Fruit fly (Drosophila melanogaster) whole organism, embryonic: ENCODE measurements around the gene Dh44.
A peak's percentile ranks its signal among the peaks of the same experiment; 100 is the strongest.

Source experiments
- CG10274 ChIP-seq: fragments of 200-800 bp; sonication (Bioruptor generic); optimal IDR thresholded peaks from 3 replicates; lab custom pipeline; 2017; ENCODE audit warnings: missing biosample characterization, mild to moderate bottlenecking, missing genetic modification characterization
- CG11093 ChIP-seq: fragments of 200-800 bp; sonication (Bioruptor generic); IDR thresholded peaks from 3 replicates; pipeline ENCODE4 v1.3.6; 2022; ENCODE audit warnings: missing biosample characterization, missing genetic modification characterization
- CG13894 ChIP-seq: fragments of 200-800 bp; sonication (Bioruptor generic); optimal IDR thresholded peaks from 3 replicates; lab custom pipeline; 2018; ENCODE audit warnings: missing biosample characterization, mild to moderate bottlenecking, missing genetic modification characterization, moderate library complexity
- CG15011 ChIP-seq: fragments of 200-800 bp; sonication (Bioruptor generic); optimal IDR thresholded peaks from 3 replicates; lab custom pipeline; 2018; ENCODE audit warnings: missing biosample characterization, mild to moderate bottlenecking, missing genetic modification characterization
- CG15479 ChIP-seq: fragments of 200-800 bp; sonication (Bioruptor generic); optimal IDR thresholded peaks from 3 replicates; lab custom pipeline; 2019; ENCODE audit warnings: missing biosample characterization, mild to moderate bottlenecking, missing genetic modification characterization, moderate library complexity
- CG17359 ChIP-seq: fragments of 200-800 bp; sonication (Bioruptor generic); optimal IDR thresholded peaks from 3 replicates; lab custom pipeline; 2018; ENCODE audit warnings: missing biosample characterization, mild to moderate bottlenecking, missing genetic modification characterization, moderate library complexity
- CG2199 ChIP-seq: fragments of 200-800 bp; sonication (Bioruptor generic); IDR thresholded peaks from 3 replicates; pipeline ENCODE4 v1.3.6; 2022; ENCODE audit warnings: missing biosample characterization, missing genetic modification characterization
- CG33557 ChIP-seq: fragments of 200-800 bp; sonication (Bioruptor generic); optimal IDR thresholded peaks from 2 replicates; lab custom pipeline; 2019; ENCODE audit warnings: missing biosample characterization, mild to moderate bottlenecking, missing genetic modification characterization, moderate library complexity
- CG4282 ChIP-seq: fragments of 200-800 bp; sonication (Bioruptor generic); optimal IDR thresholded peaks from 2 replicates; lab custom pipeline; 2016; ENCODE audit warnings: missing biosample characterization, missing genetic modification characterization
- CrebB ChIP-seq: fragments of 200-800 bp; sonication (Bioruptor generic); optimal IDR thresholded peaks from 3 replicates; lab custom pipeline; 2018; ENCODE audit warnings: missing biosample characterization, mild to moderate bottlenecking, missing genetic modification characterization
- Deaf1 ChIP-seq: fragments of 200-800 bp; optimal IDR thresholded peaks from 3 replicates; lab custom pipeline; 2019; ENCODE audit warnings: missing biosample characterization, mild to moderate bottlenecking, missing genetic modification characterization, moderate library complexity
- Drgx ChIP-seq: fragments of 200-800 bp; sonication (Bioruptor generic); IDR thresholded peaks from 2 replicates; pipeline ENCODE4 v1.3.6; 2022; ENCODE audit warnings: missing biosample characterization, missing genetic modification characterization
- Hr51 ChIP-seq, 2 experiments: fragments of 200-800 bp; sonication (Bioruptor generic); optimal IDR thresholded peaks; 2 replicates in 1 of 2; 3 replicates in 1 of 2; lab custom pipeline; 2016 to 2018; ENCODE audit warnings: missing biosample characterization in 2 of 2, missing genetic modification characterization in 2 of 2, mild to moderate bottlenecking in 1 of 2, moderate library complexity in 1 of 2
- Lpt ChIP-seq: fragments of >200 bp; optimal IDR thresholded peaks from 2 replicates; lab custom pipeline; 2018; ENCODE audit warnings: missing biosample characterization, missing genetic modification characterization
- Med ChIP-seq: fragments of 200-800 bp; sonication (Bioruptor generic); peaks from one replicate; lab custom pipeline; 2016; ENCODE audit warnings: missing biosample characterization, missing genetic modification characterization, mild to moderate bottlenecking, inconsistent platforms, moderate library complexity
- Mes4 ChIP-seq: fragments of 200-800 bp; sonication (Bioruptor generic); optimal IDR thresholded peaks from 2 replicates; lab custom pipeline; 2016; ENCODE audit warnings: missing biosample characterization, missing genetic modification characterization
- Nf-YA ChIP-seq: fragments of 200-800 bp; sonication (Bioruptor generic); IDR thresholded peaks from 2 replicates; pipeline ENCODE4 v1.3.6; 2022; ENCODE audit warnings: missing biosample characterization, missing genetic modification characterization
- Vsx1 ChIP-seq: fragments of 200-800 bp; sonication (Bioruptor generic); optimal IDR thresholded peaks from 2 replicates; lab custom pipeline; 2017; ENCODE audit warnings: missing biosample characterization, mild to moderate bottlenecking, missing genetic modification characterization, missing genetic modification reagents
- al ChIP-seq: fragments of 200-800 bp; sonication (Bioruptor generic); IDR thresholded peaks from 2 replicates; pipeline ENCODE4 v1.3.6; 2022; ENCODE audit warnings: missing biosample characterization, missing genetic modification characterization
- chinmo ChIP-seq: fragments of 200-800 bp; sonication (Bioruptor generic); IDR thresholded peaks from 4 replicates; pipeline ENCODE4 v1.3.6; 2022; ENCODE audit warnings: missing biosample characterization, missing genetic modification characterization; ENCODE audit not compliant: partially characterized antibody
- chn ChIP-seq: fragments of 200-800 bp; sonication (Bioruptor generic); optimal IDR thresholded peaks from 2 replicates; lab custom pipeline; 2016; ENCODE audit warnings: missing biosample characterization, missing genetic modification characterization
- ci ChIP-seq: fragments of 200-800 bp; sonication (Bioruptor generic); IDR thresholded peaks from 3 replicates; pipeline ENCODE4 v1.3.6; 2022; ENCODE audit warnings: missing biosample characterization, missing genetic modification characterization
- crol ChIP-seq: fragments of 200-800 bp; sonication (Bioruptor generic); IDR thresholded peaks from 2 replicates; pipeline ENCODE4 v1.3.6; 2022; ENCODE audit warnings: missing biosample characterization, missing genetic modification characterization
- cwo ChIP-seq: fragments of 200-800 bp; sonication (Bioruptor generic); optimal IDR thresholded peaks from 3 replicates; lab custom pipeline; 2017; ENCODE audit warnings: missing biosample characterization, missing genetic modification characterization, mild to moderate bottlenecking, moderate library complexity, missing genetic modification reagents
- dan ChIP-seq: fragments of 200-800 bp; sonication (Bioruptor generic); IDR thresholded peaks from 2 replicates; pipeline ENCODE4 v1.3.6; 2022; ENCODE audit warnings: missing biosample characterization, missing genetic modification characterization
- dmrt11E ChIP-seq: fragments of 200-800 bp; sonication (Bioruptor generic); optimal IDR thresholded peaks from 3 replicates; lab custom pipeline; 2018; ENCODE audit warnings: missing biosample characterization, mild to moderate bottlenecking, missing genetic modification characterization, moderate library complexity
- eve ChIP-seq, 2 experiments: fragments of >200 bp; optimal IDR thresholded peaks; 2 replicates each; lab custom pipeline; 2017; ENCODE audit warnings: missing biosample characterization in 2 of 2, missing genetic modification characterization in 2 of 2
- ewg ChIP-seq: fragments of 200-800 bp; sonication (Bioruptor generic); optimal IDR thresholded peaks from 3 replicates; lab custom pipeline; 2017; ENCODE audit warnings: mild to moderate bottlenecking, missing biosample characterization, missing genetic modification reagents, missing genetic modification characterization
- exex ChIP-seq: fragments of 200-800 bp; sonication (Bioruptor generic); optimal IDR thresholded peaks from 4 replicates; lab custom pipeline; 2018; ENCODE audit warnings: missing biosample characterization, mild to moderate bottlenecking, missing genetic modification characterization, moderate library complexity
- grn ChIP-seq: fragments of 200-800 bp; sonication (Bioruptor generic); optimal IDR thresholded peaks from 3 replicates; lab custom pipeline; 2017; ENCODE audit warnings: missing biosample characterization, missing genetic modification characterization
- nom ChIP-seq: fragments of 200-800 bp; sonication (Bioruptor generic); optimal IDR thresholded peaks from 2 replicates; lab custom pipeline; 2017; ENCODE audit warnings: missing biosample characterization, missing genetic modification characterization, mild to moderate bottlenecking, moderate library complexity, missing genetic modification reagents
- oc ChIP-seq: fragments of 200-800 bp; sonication (Bioruptor generic); optimal IDR thresholded peaks from 2 replicates; lab custom pipeline; 2018; ENCODE audit warnings: missing biosample characterization, mild to moderate bottlenecking, missing genetic modification characterization, moderate library complexity
- phol ChIP-seq: fragments of 200-800 bp; sonication (Bioruptor generic); optimal IDR thresholded peaks from 3 replicates; lab custom pipeline; 2018; ENCODE audit warnings: missing biosample characterization, mild to moderate bottlenecking, missing genetic modification characterization, moderate library complexity
- sens ChIP-seq: fragments of 200-800 bp; sonication (Bioruptor generic); peaks from one replicate; lab custom pipeline; 2016; ENCODE audit warnings: missing biosample characterization, missing genetic modification characterization
- sqz ChIP-seq: fragments of 200-800 bp; sonication (Bioruptor generic); optimal IDR thresholded peaks from 3 replicates; lab custom pipeline; 2018; ENCODE audit warnings: missing biosample characterization, mild to moderate bottlenecking, missing genetic modification characterization
- sug ChIP-seq: fragments of 200-800 bp; optimal IDR thresholded peaks from 2 replicates; lab custom pipeline; 2019; ENCODE audit warnings: missing biosample characterization, mild to moderate bottlenecking, missing genetic modification characterization, moderate library complexity
- tin ChIP-seq: fragments of 200-800 bp; sonication (Bioruptor generic); optimal IDR thresholded peaks from 3 replicates; lab custom pipeline; 2016; ENCODE audit warnings: missing biosample characterization, missing genetic modification characterization
- tll ChIP-seq, 2 experiments: fragments of 200-800 bp in 1 of 2; fragments of >200 bp in 1 of 2; sonication (Bioruptor generic) in 1 of 2; optimal IDR thresholded peaks; 2 replicates each; lab custom pipeline; 2017 to 2019; ENCODE audit warnings: missing biosample characterization in 2 of 2, missing genetic modification characterization in 2 of 2, mild to moderate bottlenecking in 1 of 2, moderate library complexity in 1 of 2
- vnd ChIP-seq: fragments of 200-800 bp; sonication (Bioruptor generic); IDR thresholded peaks from 3 replicates; pipeline ENCODE4 v1.3.6; 2022; ENCODE audit warnings: missing biosample characterization, missing genetic modification characterization; ENCODE audit not compliant: partially characterized antibody
- vvl ChIP-seq: fragments of 200-800 bp; sonication (Bioruptor generic); IDR thresholded peaks from 2 replicates; pipeline ENCODE4 v1.3.6; 2022; ENCODE audit warnings: missing biosample characterization, missing genetic modification characterization
- z ChIP-seq: fragments of 200-800 bp; sonication (Bioruptor generic); IDR thresholded peaks from 3 replicates; pipeline ENCODE4 v1.3.6; 2022; ENCODE audit warnings: missing biosample characterization, missing genetic modification characterization
- zfh2 ChIP-seq: fragments of 200-800 bp; sonication (Bioruptor generic); optimal IDR thresholded peaks from 2 replicates; lab custom pipeline; 2016; ENCODE audit warnings: missing biosample characterization, missing genetic modification characterization

Dh44 gene

dm6 chr3R:9593408-9594250, 44.4 kb upstream of the Dh44 start (continued):
- TF ChIP-seq Hr51 (GFP tag; optimal IDR thresholded peaks at IDR 0.05; lab: Kevin White, UChicago) (no peak), CG2199 (GFP tag; lab: Robert Waterston, UW) (0 out of 3 replicates have a peak, but pooled peaks have one; percentile 8), zfh2 (no peak), ewg (GFP tag; lab: Kevin White, UChicago) (no peak), CG11093 (GFP tag; lab: Robert Waterston, UW) (no peak), phol (no peak), tin (GFP tag; lab: Kevin White, UChicago) (no peak), chinmo (peak; percentile 99), nom (GFP tag; lab: Kevin White, UChicago) (peak; percentile 28), CG33557 (GFP tag; lab: Kevin White, UChicago) (no peak), CG17359 (no peak), eve (GFP tag; optimal IDR thresholded peaks at IDR 0.05; lab: Kevin White, UChicago) (no peak), dmrt11E (no peak), CG4282 (GFP tag; lab: Kevin White, UChicago) (no peak)

DNA sequence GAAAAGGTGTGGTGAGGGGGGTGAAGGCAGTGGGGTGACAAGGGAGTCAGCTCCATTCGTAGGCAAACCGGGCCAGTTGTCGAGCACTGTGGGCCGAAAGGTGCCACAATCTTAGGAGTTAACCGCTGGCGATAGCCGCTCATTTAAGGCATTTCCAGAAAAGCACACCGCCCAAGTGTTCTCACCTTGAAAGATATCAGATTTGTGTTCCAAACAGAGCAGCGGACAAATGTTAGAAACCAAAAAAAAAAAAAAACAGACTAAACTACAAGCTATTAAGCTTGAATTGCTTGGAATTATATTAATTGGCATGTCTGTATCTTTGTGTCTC, 43.8 kb upstream of the Dh44 start:
- TF ChIP-seq Mes4 (GFP tag; lab: Kevin White, UChicago) (no peak), grn (GFP tag; lab: Kevin White, UChicago) (no peak), ci (GFP tag; lab: Robert Waterston, UW) (peak; percentile 6; the same call in 1 of the 3 replicates), crol (GFP tag; lab: Robert Waterston, UW) (peak; percentile 50), vnd (GFP tag; lab: Robert Waterston, UW) (0 out of 3 replicates have a peak, but pooled peaks have one; percentile 25), CG2199 (GFP tag; lab: Robert Waterston, UW) (0 out of 3 replicates have a peak, but pooled peaks have one; percentile 3)

dm6 chr3R:9594839-9595238, 43.1 kb upstream of the Dh44 start:
- TF ChIP-seq al (no peak), chn (GFP tag; lab: Kevin White, UChicago) (no peak), Nf-YA (GFP tag; lab: Robert Waterston, UW) (0 out of 2 replicates have a peak, but pooled peaks have one; percentile 24), Deaf1 (tag; lab: Kevin White, UChicago) (peak; percentile 17), Drgx (GFP tag; lab: Robert Waterston, UW) (peak; percentile 30; the same call in 1 of the 2 replicates), sqz (GFP tag; lab: Kevin White, UChicago) (peak; percentile 50), chinmo (0 out of 4 replicates have a peak, but pooled peaks have one; percentile 61), CG15011 (no peak), CG13894 (tag; lab: Kevin White, UChicago) (peak; percentile 58), dan (GFP tag; lab: Robert Waterston, UW) (no peak), vvl (GFP tag; lab: Robert Waterston, UW) (0 out of 2 replicates have a peak, but pooled peaks have one; percentile 8), crol (GFP tag; lab: Robert Waterston, UW) (peak; percentile 56)

DNA sequence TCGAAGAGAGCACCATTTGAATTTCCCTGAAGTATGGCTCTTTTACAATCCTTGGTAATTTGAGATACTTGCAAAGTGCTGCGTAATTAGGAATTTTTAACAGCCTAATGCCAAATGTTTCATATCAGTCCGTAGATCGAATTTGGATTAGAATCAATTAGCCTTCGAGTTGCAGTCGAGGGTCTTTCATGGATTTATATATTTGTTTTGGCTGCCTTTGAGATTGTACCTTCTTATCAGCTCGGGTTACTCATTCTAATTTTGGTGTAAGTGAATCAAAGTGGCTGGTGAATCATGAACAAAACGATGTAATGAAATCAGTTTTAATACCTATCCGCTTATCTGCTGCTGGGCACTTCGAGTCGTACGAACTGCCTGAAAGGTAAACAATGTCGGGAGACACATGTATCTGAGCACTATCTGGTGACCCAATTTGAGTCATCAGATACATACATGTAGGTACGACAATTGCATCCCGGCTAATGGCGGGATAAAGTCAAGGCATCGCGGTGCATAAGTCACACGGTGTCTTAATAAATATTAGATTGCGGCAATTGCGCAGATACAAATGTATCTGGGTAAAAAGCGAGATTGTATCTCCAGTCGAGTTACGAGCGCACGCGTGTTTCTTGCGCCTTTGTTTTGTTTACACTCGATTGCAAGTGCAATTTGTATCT, 42.2 kb upstream of the Dh44 start:
- TF ChIP-seq eve (GFP tag; optimal IDR thresholded peaks at IDR 0.05; lab: Kevin White, UChicago) = peak in 1 of 2 experiments; percentile 69
- TF ChIP-seq chinmo = 0 out of 4 replicates have a peak, but pooled peaks have one; percentile 36
- TF ChIP-seq CrebB = no peak
- TF ChIP-seq oc (tag; lab: Kevin White, UChicago) = no peak
- peak; percentile 38 for TF ChIP-seq Med (GFP tag; lab: Kevin White, UChicago)
- TF ChIP-seq sug (tag; lab: Kevin White, UChicago) = peak; percentile 16
- peak; percentile 65 for TF ChIP-seq exex
- peak; percentile 89 for TF ChIP-seq CG15479
- no peak for TF ChIP-seq CG10274 (GFP tag; lab: Kevin White, UChicago)
- TF ChIP-seq cwo (GFP tag; lab: Kevin White, UChicago) = peak; percentile 2
- TF ChIP-seq Lpt = no peak
- TF ChIP-seq z (GFP tag; lab: Robert Waterston, UW) = no peak
- peak; percentile 35 for TF ChIP-seq Vsx1 (GFP tag; lab: Kevin White, UChicago)
- TF ChIP-seq CG13894 (tag; lab: Kevin White, UChicago) = no peak
- TF ChIP-seq tll (GFP tag; optimal IDR thresholded peaks at IDR 0.05; lab: Kevin White, UChicago) = peak in 1 of 2 experiments; percentile 65
- TF ChIP-seq sens (GFP tag; lab: Kevin White, UChicago) = peak; percentile 59
